Worm (Caenorhabditis elegans) whole organism, L1 larva: ENCODE data around the gene nlp-36.
A peak's percentile ranks its signal among the peaks of the same experiment; 100 is the strongest.

ENCODE experiments used
- C16A3.4 ChIP-seq: fragments of 150-350 bp; optimal IDR thresholded peaks from 2 replicates; lab custom pipeline; 2014; ENCODE audit warnings: missing biosample characterization, missing genetic modification characterization
- F16B12.6 ChIP-seq: fragments of 150-350 bp; optimal IDR thresholded peaks from 2 replicates; lab custom pipeline; 2014; ENCODE audit warnings: missing biosample characterization, missing genetic modification characterization
- Y116A8C.19 ChIP-seq: sonication (generic microtip); optimal IDR thresholded peaks from 2 replicates; lab custom pipeline; 2016; ENCODE audit warnings: missing compliant biosample characterization, missing genetic modification characterization, borderline replicate concordance
- aly-2 ChIP-seq: fragments of 150-350 bp; optimal IDR thresholded peaks from 2 replicates; lab custom pipeline; 2014; ENCODE audit warnings: missing biosample characterization, missing genetic modification characterization
- blmp-1 ChIP-seq: fragments of 150-350 bp; optimal IDR thresholded peaks from 2 replicates; lab custom pipeline; 2014; ENCODE audit warnings: missing biosample characterization, missing genetic modification characterization
- ceh-8 ChIP-seq: fragments of 200-800 bp; sonication (Bioruptor generic); optimal IDR thresholded peaks from 2 replicates; lab custom pipeline; 2018; ENCODE audit warnings: mild to moderate bottlenecking, missing genetic modification characterization, moderate library complexity, missing compliant biosample characterization
- ceh-82 ChIP-seq, 3 experiments: fragments of 150-350 bp in 1 of 3; sonication (generic microtip) in 2 of 3; optimal IDR thresholded peaks; 2 replicates each; lab custom pipeline; 2014 to 2017; ENCODE audit warnings: missing biosample characterization in 3 of 3, missing genetic modification characterization in 3 of 3
- ces-1 ChIP-seq: fragments of 150-350 bp; optimal IDR thresholded peaks from 2 replicates; lab custom pipeline; 2014; ENCODE audit warnings: missing biosample characterization, missing genetic modification reagents, missing genetic modification characterization
- dpl-1 ChIP-seq, 3 experiments: fragments of 150-350 bp in 2 of 3; sonication (generic microtip) in 1 of 3; optimal IDR thresholded peaks; 2 replicates each; lab custom pipeline; 2014 to 2017; ENCODE audit warnings: missing biosample characterization in 3 of 3, missing genetic modification characterization in 3 of 3, missing genetic modification reagents in 3 of 3
- efl-1 ChIP-seq, 4 experiments: fragments of 150-350 bp; optimal IDR thresholded peaks in 3 of 4; peaks in 1 of 4; 1 replicate in 1 of 4; 2 replicates in 3 of 4; lab custom pipeline; 2014; ENCODE audit warnings: missing biosample characterization in 2 of 4, missing genetic modification characterization in 2 of 4, missing genetic modification reagents in 2 of 4
- egl-13 ChIP-seq: sonication (generic microtip); optimal IDR thresholded peaks from 2 replicates; lab custom pipeline; 2016; ENCODE audit warnings: missing genotype, missing genetic modification reagents, missing genetic modification characterization, missing compliant biosample characterization
- elt-2 ChIP-seq: sonication (generic microtip); optimal IDR thresholded peaks from 2 replicates; lab custom pipeline; 2016; ENCODE audit warnings: missing genetic modification characterization, mild to moderate bottlenecking, inconsistent platforms, missing compliant biosample characterization, missing genetic modification reagents
- elt-3 ChIP-seq, 6 experiments: fragments of 150-350 bp in 1 of 6; sonication (generic microtip); optimal IDR thresholded peaks; 2 replicates each; lab custom pipeline; 2017 to 2018; ENCODE audit warnings: missing biosample characterization in 6 of 6, missing genetic modification characterization in 6 of 6, inconsistent platforms in 1 of 6
- fkh-10 ChIP-seq: sonication (generic microtip); optimal IDR thresholded peaks from 2 replicates; lab custom pipeline; 2017; ENCODE audit warnings: missing biosample characterization, missing genetic modification reagents, missing genetic modification characterization
- fkh-4 ChIP-seq: sonication (generic microtip); optimal IDR thresholded peaks from 2 replicates; lab custom pipeline; 2016; ENCODE audit warnings: missing compliant biosample characterization, missing genetic modification characterization, borderline replicate concordance
- fkh-8 ChIP-seq: sonication (generic microtip); optimal IDR thresholded peaks from 2 replicates; lab custom pipeline; 2016; ENCODE audit warnings: mild to moderate bottlenecking, missing genetic modification characterization, missing compliant biosample characterization
- fos-1 ChIP-seq: fragments of 150-350 bp; optimal IDR thresholded peaks from 2 replicates; lab custom pipeline; 2014; ENCODE audit warnings: missing biosample characterization, missing genetic modification characterization
- hlh-4 ChIP-seq: sonication (generic microtip); optimal IDR thresholded peaks from 2 replicates; lab custom pipeline; 2016; ENCODE audit warnings: mild to moderate bottlenecking, missing genetic modification characterization, missing compliant biosample characterization
- irx-1 ChIP-seq: sonication (generic microtip); optimal IDR thresholded peaks from 2 replicates; lab custom pipeline; 2016; ENCODE audit warnings: missing genetic modification characterization, missing compliant biosample characterization
- isw-1 ChIP-seq: fragments of 200-800 bp; sonication (Bioruptor generic); IDR thresholded peaks from 2 replicates; pipeline ENCODE4 v1.3.6; 2022; ENCODE audit warnings: missing genetic modification characterization, missing compliant biosample characterization
- jun-1 ChIP-seq: fragments of 150-350 bp; optimal IDR thresholded peaks from 2 replicates; lab custom pipeline; 2014; ENCODE audit warnings: missing biosample characterization, missing genetic modification reagents, missing genetic modification characterization
- lin-14 ChIP-seq: fragments of 200-800 bp; sonication (Bioruptor generic); optimal IDR thresholded peaks from 2 replicates; lab custom pipeline; 2018; ENCODE audit warnings: mild to moderate bottlenecking, missing genetic modification characterization, moderate library complexity, missing compliant biosample characterization
- lin-15B ChIP-seq: fragments of 150-350 bp; sonication (generic microtip); optimal IDR thresholded peaks from 3 replicates; lab custom pipeline; 2014; ENCODE audit warnings: missing biosample characterization, missing genetic modification characterization
- lin-35 ChIP-seq, 2 experiments: fragments of 150-350 bp; optimal IDR thresholded peaks; 2 replicates each; lab custom pipeline; 2014; ENCODE audit warnings: missing biosample characterization in 2 of 2, missing genetic modification characterization in 2 of 2, missing genetic modification reagents in 2 of 2
- lir-3 ChIP-seq: sonication (generic microtip); optimal IDR thresholded peaks from 2 replicates; lab custom pipeline; 2016; ENCODE audit warnings: mild to moderate bottlenecking, missing genetic modification characterization, moderate library complexity, missing compliant biosample characterization; ENCODE audit not compliant: poor library complexity
- lsy-2 ChIP-seq, 2 experiments: fragments of 150-350 bp; optimal IDR thresholded peaks; 2 replicates each; lab custom pipeline; 2014; ENCODE audit warnings: missing biosample characterization in 2 of 2, missing genetic modification characterization in 2 of 2
- mdl-1 ChIP-seq, 2 experiments: fragments of 150-350 bp; optimal IDR thresholded peaks; 2 replicates each; lab custom pipeline; 2014 to 2017; ENCODE audit warnings: missing biosample characterization in 2 of 2, missing genetic modification characterization in 2 of 2, inconsistent platforms in 1 of 2
- mef-2 ChIP-seq: fragments of 150-350 bp; optimal IDR thresholded peaks from 2 replicates; lab custom pipeline; 2014; ENCODE audit warnings: missing biosample characterization, missing genetic modification characterization
- nhr-19 ChIP-seq: fragments of 200-800 bp; sonication (Bioruptor generic); conservative IDR thresholded peaks from 2 replicates; pipeline ENCODE4 v1.3.6; 2022; ENCODE audit warnings: missing genetic modification characterization, missing compliant biosample characterization
- nhr-237 ChIP-seq: fragments of 150-350 bp; optimal IDR thresholded peaks from 2 replicates; lab custom pipeline; 2014; ENCODE audit warnings: missing biosample characterization, missing genetic modification characterization
- nhr-71 ChIP-seq: sonication (generic microtip); optimal IDR thresholded peaks from 2 replicates; lab custom pipeline; 2016; ENCODE audit warnings: mild to moderate bottlenecking, missing genetic modification characterization, moderate library complexity, missing compliant biosample characterization
- nhr-84 ChIP-seq: sonication (generic microtip); optimal IDR thresholded peaks from 2 replicates; lab custom pipeline; 2017; ENCODE audit warnings: missing biosample characterization, missing genetic modification characterization
- pag-3 ChIP-seq: sonication (generic microtip); optimal IDR thresholded peaks from 2 replicates; lab custom pipeline; 2017; ENCODE audit warnings: missing genetic modification characterization, mild to moderate bottlenecking, missing compliant biosample characterization, antibody characterized with exemption, borderline replicate concordance; ENCODE audit not compliant: insufficient read depth
- pax-3 ChIP-seq: fragments of 200-800 bp; sonication (Bioruptor generic); optimal IDR thresholded peaks from 2 replicates; lab custom pipeline; 2018; ENCODE audit warnings: mild to moderate bottlenecking, missing genetic modification characterization, moderate library complexity, missing compliant biosample characterization
- rnt-1 ChIP-seq: sonication (generic microtip); optimal IDR thresholded peaks from 2 replicates; lab custom pipeline; 2016; ENCODE audit warnings: mild to moderate bottlenecking, missing genetic modification characterization, moderate library complexity, missing compliant biosample characterization
- skn-1 ChIP-seq: fragments of 150-350 bp; optimal IDR thresholded peaks from 2 replicates; lab custom pipeline; 2014; ENCODE audit warnings: missing biosample characterization, missing genetic modification characterization
- snpc-4 ChIP-seq: fragments of 150-350 bp; optimal IDR thresholded peaks from 2 replicates; lab custom pipeline; 2014; ENCODE audit warnings: missing biosample characterization, missing genetic modification characterization
- sptf-1 ChIP-seq: fragments of 150-350 bp; optimal IDR thresholded peaks from 2 replicates; lab custom pipeline; 2014; ENCODE audit warnings: missing biosample characterization, missing genetic modification characterization
- swsn-7 ChIP-seq: sonication (generic microtip); optimal IDR thresholded peaks from 2 replicates; lab custom pipeline; 2016; ENCODE audit warnings: missing genetic modification characterization, missing compliant biosample characterization
- unc-30 ChIP-seq: sonication (generic microtip); optimal IDR thresholded peaks from 2 replicates; lab custom pipeline; 2017; ENCODE audit warnings: missing biosample characterization, missing genetic modification characterization
- unc-62 ChIP-seq: fragments of 150-350 bp; optimal IDR thresholded peaks from 2 replicates; lab custom pipeline; 2014; ENCODE audit warnings: missing biosample characterization, missing genetic modification reagents, missing genetic modification characterization
- unc-86 ChIP-seq: sonication (generic microtip); optimal IDR thresholded peaks from 2 replicates; lab custom pipeline; 2016; ENCODE audit warnings: missing genetic modification characterization, missing compliant biosample characterization
- vab-15 ChIP-seq: sonication (generic microtip); optimal IDR thresholded peaks from 2 replicates; lab custom pipeline; 2017; ENCODE audit warnings: missing genotype, mild to moderate bottlenecking, missing genetic modification characterization, missing compliant biosample characterization
- zag-1 ChIP-seq: fragments of 150-350 bp; optimal IDR thresholded peaks from 2 replicates; lab custom pipeline; 2014; ENCODE audit warnings: missing biosample characterization, missing genetic modification characterization
- ztf-4 ChIP-seq: fragments of 150-350 bp; optimal IDR thresholded peaks from 2 replicates; lab custom pipeline; 2014; ENCODE audit warnings: missing biosample characterization, missing genetic modification characterization

nlp-36 gene

ce11 chrIII:9501072-9501471 is 12.5 kb downstream of the nlp-36 start (continued):
- TF ChIP-seq swsn-7 (tag; lab: Kevin White, UChicago) (peak; percentile 16), lsy-2 (tag; optimal IDR thresholded peaks at IDR 0.05; lab: Kevin White, UChicago) (peak; percentile 31 to 35), mef-2 (tag; lab: Kevin White, UChicago) (no peak)

- TF ChIP-seq sptf-1 (tag; lab: Kevin White, UChicago) (no peak), Y116A8C.19 (tag; lab: Kevin White, UChicago) (no peak), skn-1 (peak; percentile 23), lin-35 (GFP tag; optimal IDR thresholded peaks at IDR 0.05; lab: Kevin White, UChicago) (peak in 1 of 2 experiments; percentile 7), lir-3 (tag; lab: Kevin White, UChicago) (no peak), unc-30 (tag; lab: Kevin White, UChicago) (no peak), hlh-4 (tag; lab: Kevin White, UChicago) (no peak), ceh-8 (GFP tag; lab: Kevin White, UChicago) (no peak), elt-3 (tag; optimal IDR thresholded peaks at IDR 0.05; lab: Kevin White, UChicago) (peak in 5 of 6 experiments; percentile 27 to 81 (median 76)), efl-1 (optimal IDR thresholded peaks at IDR 0.05; lab: Kevin White, UChicago) (no peak), efl-1 (GFP tag; optimal IDR thresholded peaks at IDR 0.05 in 1 of 2; lab: Kevin White, UChicago) (peak in 1 of 2 experiments; percentile 80), lin-14 (GFP tag; lab: Kevin White, UChicago) (peak; percentile 44), C16A3.4 (peak; percentile 17), unc-62 (GFP tag; lab: Kevin White, UChicago) (no peak), lsy-2 (tag; optimal IDR thresholded peaks at IDR 0.05; lab: Kevin White, UChicago) (peak in 1 of 2 experiments; percentile 32), ceh-82 (tag; optimal IDR thresholded peaks at IDR 0.05; lab: Kevin White, UChicago) (no peak), fkh-8 (tag; lab: Kevin White, UChicago) (no peak), elt-2 (no peak), nhr-71 (tag; lab: Kevin White, UChicago) (peak; percentile 20), blmp-1 (tag; lab: Kevin White, UChicago) (peak; percentile 63)
These were observed 13.7 kb downstream of the nlp-36 start for ce11 chrIII:9502155-9502714.

DNA sequence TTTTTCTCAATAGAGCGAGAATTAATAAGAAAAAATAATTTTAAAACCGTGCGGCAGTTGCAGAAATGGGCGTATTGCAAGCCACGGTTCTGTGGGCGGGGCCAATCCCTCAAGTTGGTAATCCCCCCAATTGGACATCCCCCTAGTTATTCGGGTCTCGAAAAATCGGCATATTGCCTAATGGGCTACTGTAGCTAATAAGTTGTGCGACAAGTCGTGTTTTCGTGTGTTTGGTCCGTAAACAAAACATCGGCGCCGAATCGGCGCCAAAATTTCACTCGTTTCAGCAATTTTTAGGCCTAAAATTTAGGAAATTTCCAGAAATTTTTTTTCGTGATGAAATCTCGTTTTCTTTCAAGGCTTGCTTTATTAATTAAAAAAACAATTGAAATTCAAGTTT is 15.8 kb downstream of the nlp-36 start:
- TF ChIP-seq F16B12.6 (tag; lab: Kevin White, UChicago) (no peak), ceh-82 (tag; optimal IDR thresholded peaks at IDR 0.05; lab: Kevin White, UChicago) (no peak), irx-1 (no peak), vab-15 (no peak), swsn-7 (tag; lab: Kevin White, UChicago) (no peak)

DNA sequence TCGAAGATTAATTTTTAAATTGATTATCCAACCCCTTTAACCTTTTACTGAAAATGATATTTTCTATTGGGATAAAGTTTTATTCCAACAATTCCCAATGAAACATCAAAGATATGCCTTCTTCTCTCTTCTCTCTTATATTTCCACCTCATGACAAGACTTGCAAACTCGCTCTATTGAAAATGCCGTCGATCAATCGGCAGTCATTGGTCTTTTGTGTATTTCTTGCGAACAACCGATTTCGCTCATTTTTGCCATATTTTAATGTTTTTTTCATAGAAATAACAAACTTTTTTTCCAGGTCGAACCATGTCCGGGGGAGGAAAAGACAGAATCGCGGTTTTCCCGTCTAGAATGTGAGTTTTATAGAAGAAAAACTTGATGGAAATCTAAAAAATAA is 19.3 kb downstream of the nlp-36 start, which contains the start of gene vha-14:
Gene vha-14 (plus strand): TSS at position 302 of the 400 bp plus-strand sequence.
- TF ChIP-seq ceh-82 (tag; optimal IDR thresholded peaks at IDR 0.05; lab: Kevin White, UChicago): peak in 1 of 3 experiments; percentile 65
- no peak for TF ChIP-seq snpc-4 (tag; lab: Kevin White, UChicago)
- TF ChIP-seq nhr-19 (GFP tag; lab: Robert Waterston, UW): no peak
- TF ChIP-seq zag-1 (tag; lab: Kevin White, UChicago): no peak
- peak; percentile 16 for TF ChIP-seq nhr-71 (tag; lab: Kevin White, UChicago)
- no peak for TF ChIP-seq fkh-4 (tag; lab: Kevin White, UChicago)
- no peak for TF ChIP-seq rnt-1 (tag; lab: Kevin White, UChicago)
- TF ChIP-seq pag-3 (tag; lab: Kevin White, UChicago): peak; percentile 27
- TF ChIP-seq isw-1 (GFP tag; lab: Robert Waterston, UW): no peak
- TF ChIP-seq aly-2 (tag; lab: Kevin White, UChicago): no peak
- no peak for TF ChIP-seq nhr-84
- no peak for TF ChIP-seq mef-2 (tag; lab: Kevin White, UChicago)
- no peak for TF ChIP-seq egl-13 (tag; lab: Kevin White, UChicago)
- TF ChIP-seq nhr-237 (tag; lab: Kevin White, UChicago): no peak
- TF ChIP-seq ces-1 (GFP tag; lab: Kevin White, UChicago): no peak
- peak; percentile 49 for TF ChIP-seq lin-15B (tag; lab: Kevin White, UChicago)
- peak; percentile 58 for TF ChIP-seq blmp-1 (tag; lab: Kevin White, UChicago)
- no peak for TF ChIP-seq pax-3 (tag; lab: Kevin White, UChicago)
- no peak for TF ChIP-seq fkh-10 (GFP tag; lab: Kevin White, UChicago)
- peak; percentile 39 to 77 for TF ChIP-seq lin-35 (GFP tag; optimal IDR thresholded peaks at IDR 0.05; lab: Kevin White, UChicago)
- TF ChIP-seq unc-86 (tag; lab: Kevin White, UChicago): no peak
- no peak for TF ChIP-seq fos-1 (tag; lab: Kevin White, UChicago)
- TF ChIP-seq C16A3.4: peak; percentile 64
- TF ChIP-seq mdl-1 (tag; optimal IDR thresholded peaks at IDR 0.05; lab: Kevin White, UChicago): no peak
- peak; percentile 1 to 69 (median 31) for TF ChIP-seq dpl-1 (GFP tag; optimal IDR thresholded peaks at IDR 0.05; lab: Kevin White, UChicago)
- TF ChIP-seq jun-1 (tag; lab: Kevin White, UChicago): no peak
- TF ChIP-seq ztf-4 (tag; lab: Kevin White, UChicago): no peak
- TF ChIP-seq sptf-1 (tag; lab: Kevin White, UChicago): no peak
